Worm (Caenorhabditis elegans): ENCODE results near the gene srd-51.

Gene srd-51

ce11 chrX:13446418-13446817 lies 38.3 kb downstream of the srd-51 start, which contains the start of gene set-8:
TSS of gene set-8 (plus strand) at chrX:13446718.
- TF ChIP-seq ets-5 (GFP tag; IDR thresholded peaks at IDR 0.05) = no peak
- no peak for TF ChIP-seq ceh-8 (GFP tag; optimal IDR thresholded peaks at IDR 0.05)
- TF ChIP-seq lin-35 (GFP tag; optimal IDR thresholded peaks at IDR 0.05) = no peak
- no peak for TF ChIP-seq C34B4.2 (tag; optimal IDR thresholded peaks at IDR 0.05)
- TF ChIP-seq pqm-1 (tag; optimal IDR thresholded peaks at IDR 0.05) = no peak
- TF ChIP-seq efl-1 (optimal IDR thresholded peaks at IDR 0.05) = no peak
- no peak for TF ChIP-seq efl-1 (GFP tag; optimal IDR thresholded peaks at IDR 0.05 in 1 of 2)
- TF ChIP-seq nhr-71 (tag; optimal IDR thresholded peaks at IDR 0.05) = no peak
- TF ChIP-seq pax-3 (tag; optimal IDR thresholded peaks at IDR 0.05) = no peak
- no peak for TF ChIP-seq dpl-1 (GFP tag; optimal IDR thresholded peaks at IDR 0.05)
- no peak for TF ChIP-seq dsc-1 (tag; optimal IDR thresholded peaks at IDR 0.05)
- no peak for TF ChIP-seq vab-15 (tag; optimal IDR thresholded peaks at IDR 0.05)
- TF ChIP-seq nhr-84 (tag; optimal IDR thresholded peaks at IDR 0.05) = no peak
- TF ChIP-seq jun-1 (tag; optimal IDR thresholded peaks at IDR 0.05) = no peak
- no peak for TF ChIP-seq nhr-28 (tag; optimal IDR thresholded peaks at IDR 0.05)
- no peak for TF ChIP-seq ces-1 (GFP tag; optimal IDR thresholded peaks at IDR 0.05)
- TF ChIP-seq mep-1 (tag; optimal IDR thresholded peaks at IDR 0.05) = no peak
- no peak for TF ChIP-seq xbp-1 (tag; optimal IDR thresholded peaks at IDR 0.05)
- TF ChIP-seq F16B12.6 (tag; optimal IDR thresholded peaks at IDR 0.05) = no peak
- no peak for TF ChIP-seq C04F5.9 (tag; optimal IDR thresholded peaks at IDR 0.05)

- no peak for TF ChIP-seq snpc-4 (tag; optimal IDR thresholded peaks at IDR 0.05)
Measured at ce11 chrX:13444267-13444666, 40.4 kb downstream of the srd-51 start.

- no peak for TF ChIP-seq F16B12.6 (tag; optimal IDR thresholded peaks at IDR 0.05)
Measured at ce11 chrX:13443283-13443682, 41.4 kb downstream of the srd-51 start.

ce11 chrX:13442446-13442845 lies 42.3 kb downstream of the srd-51 start:
- TF ChIP-seq sptf-1 (tag; optimal IDR thresholded peaks at IDR 0.05) (no peak), ceh-82 (tag; optimal IDR thresholded peaks at IDR 0.05) (peak; percentile 9 to 48 (median 45)), dsc-1 (tag; optimal IDR thresholded peaks at IDR 0.05) (peak; percentile 81), ceh-88 (GFP tag; IDR thresholded peaks at IDR 0.05) (peak; percentile 30; the same call in 1 of the 2 replicates), zip-4 (GFP tag; optimal IDR thresholded peaks at IDR 0.05) (no peak), isw-1 (GFP tag; IDR thresholded peaks at IDR 0.05) (peak; percentile 11; the same call in 1 of the 2 replicates), unc-86 (tag; optimal IDR thresholded peaks at IDR 0.05) (peak; percentile 25), C16A3.4 (tag; optimal IDR thresholded peaks at IDR 0.05) (peak; percentile 58), swsn-7 (tag; optimal IDR thresholded peaks at IDR 0.05) (peak; percentile 24), nhr-77 (tag; optimal IDR thresholded peaks at IDR 0.05) (peak; percentile 29), lin-35 (GFP tag; optimal IDR thresholded peaks at IDR 0.05) (peak in 1 of 2 experiments; percentile 45), blmp-1 (tag; optimal IDR thresholded peaks at IDR 0.05) (no peak), ztf-11 (tag; optimal IDR thresholded peaks at IDR 0.05) (peak in 1 of 2 experiments; percentile 24), nhr-237 (tag; optimal IDR thresholded peaks at IDR 0.05) (no peak), nhr-47 (tag; optimal IDR thresholded peaks at IDR 0.05) (peak; percentile 79), hlh-4 (tag; optimal IDR thresholded peaks at IDR 0.05) (no peak), nhr-20 (tag; optimal IDR thresholded peaks at IDR 0.05) (peak; percentile 46), sox-4 (tag; optimal IDR thresholded peaks at IDR 0.05) (peak; percentile 33), mep-1 (tag; optimal IDR thresholded peaks at IDR 0.05) (peak; percentile 35), nhr-19 (GFP tag; conservative IDR thresholded peaks at IDR 0.05) (peak; percentile 50), fkh-10 (GFP tag; optimal IDR thresholded peaks at IDR 0.05) (peak; percentile 68), tbx-2 (tag; optimal IDR thresholded peaks at IDR 0.05) (peak; percentile 48), efl-1 (optimal IDR thresholded peaks at IDR 0.05) (no peak), efl-1 (GFP tag; optimal IDR thresholded peaks at IDR 0.05 in 1 of 2) (peak in 1 of 2 experiments; percentile 41), egl-13 (tag; optimal IDR thresholded peaks at IDR 0.05) (peak; percentile 43), C34B4.2 (tag; optimal IDR thresholded peaks at IDR 0.05) (no peak), lin-14 (GFP tag; optimal IDR thresholded peaks at IDR 0.05) (peak; percentile 25), nhr-76 (tag; optimal IDR thresholded peaks at IDR 0.05) (no peak), snpc-4 (tag; optimal IDR thresholded peaks at IDR 0.05) (no peak), lin-15B (tag; optimal IDR thresholded peaks at IDR 0.05) (no peak), lsy-2 (tag; optimal IDR thresholded peaks at IDR 0.05) (peak; percentile 5 to 44), fos-1 (tag; optimal IDR thresholded peaks at IDR 0.05) (peak; percentile 33), xbp-1 (tag; optimal IDR thresholded peaks at IDR 0.05) (peak; percentile 30), nhr-71 (tag; optimal IDR thresholded peaks at IDR 0.05) (peak; percentile 53), jun-1 (tag; optimal IDR thresholded peaks at IDR 0.05) (peak; percentile 57), snu-23 (GFP tag; optimal IDR thresholded peaks at IDR 0.05) (peak; percentile 74)
